Fruit fly (Drosophila melanogaster): ENCODE results near the gene tim.
A peak's percentile ranks its signal among the peaks of the same experiment; 100 is the strongest.

The tim gene

DNA sequence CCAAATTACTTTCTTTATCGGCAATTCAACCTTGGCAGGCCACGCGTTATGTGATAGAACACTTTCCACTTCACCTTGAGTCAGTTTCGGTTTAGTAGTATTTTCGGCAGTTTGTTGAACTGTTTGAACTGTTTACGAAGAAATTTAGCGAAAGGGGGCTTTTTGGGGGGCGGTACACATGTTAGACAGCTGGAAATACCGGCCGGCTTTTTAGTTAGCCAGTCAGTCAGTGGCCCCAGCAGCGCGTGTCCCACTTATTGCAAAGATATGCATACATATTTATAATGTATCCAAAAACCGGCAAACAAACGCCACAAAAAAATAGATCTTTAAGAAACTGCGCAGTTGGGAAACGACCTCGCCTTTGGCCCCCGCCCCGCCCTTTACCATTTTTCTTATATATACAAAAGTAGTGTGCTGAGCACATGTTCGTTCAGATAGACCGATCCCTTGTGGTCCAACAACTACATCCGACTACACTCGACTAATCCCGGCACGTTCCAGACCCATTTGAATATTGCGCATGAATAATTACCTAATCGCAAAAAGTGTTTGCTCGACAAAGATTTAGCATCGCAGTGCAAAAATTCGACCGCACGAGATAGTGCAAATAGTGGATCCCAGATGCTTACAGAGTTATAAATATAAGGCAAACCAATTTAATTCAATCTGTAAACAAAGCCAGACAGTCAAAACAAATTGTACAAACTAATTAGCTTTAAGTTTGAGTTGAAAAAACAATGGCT lies 28.0 kb downstream of the tim start (continued):
- TF ChIP-seq psq (GFP tag; optimal IDR thresholded peaks at IDR 0.05) (no peak), pan (optimal IDR thresholded peaks at IDR 0.05) (no peak), Hr83 (GFP tag; optimal IDR thresholded peaks at IDR 0.05; ENCODE audit: poor library complexity, severe bottlenecking) (peak; percentile 50), Vsx2 (GFP tag; optimal IDR thresholded peaks at IDR 0.05; ENCODE audit: partially characterized antibody) (no peak), jim (GFP tag; optimal IDR thresholded peaks at IDR 0.05) (no peak), Hr78 (GFP tag; optimal IDR thresholded peaks at IDR 0.05) (no peak), OdsH (GFP tag; optimal IDR thresholded peaks at IDR 0.05) (no peak), h (GFP tag; optimal IDR thresholded peaks at IDR 0.05) (peak; percentile 62), Rel (GFP tag; optimal IDR thresholded peaks at IDR 0.05) (no peak), Rel (tag; optimal IDR thresholded peaks at IDR 0.05) (peak; percentile 78), N (GFP tag; optimal IDR thresholded peaks at IDR 0.05) (no peak), usp (GFP tag; optimal IDR thresholded peaks at IDR 0.05) (no peak), sv (GFP tag; optimal IDR thresholded peaks at IDR 0.05) (no peak), Myc (optimal IDR thresholded peaks at IDR 0.05) (no peak)

DNA sequence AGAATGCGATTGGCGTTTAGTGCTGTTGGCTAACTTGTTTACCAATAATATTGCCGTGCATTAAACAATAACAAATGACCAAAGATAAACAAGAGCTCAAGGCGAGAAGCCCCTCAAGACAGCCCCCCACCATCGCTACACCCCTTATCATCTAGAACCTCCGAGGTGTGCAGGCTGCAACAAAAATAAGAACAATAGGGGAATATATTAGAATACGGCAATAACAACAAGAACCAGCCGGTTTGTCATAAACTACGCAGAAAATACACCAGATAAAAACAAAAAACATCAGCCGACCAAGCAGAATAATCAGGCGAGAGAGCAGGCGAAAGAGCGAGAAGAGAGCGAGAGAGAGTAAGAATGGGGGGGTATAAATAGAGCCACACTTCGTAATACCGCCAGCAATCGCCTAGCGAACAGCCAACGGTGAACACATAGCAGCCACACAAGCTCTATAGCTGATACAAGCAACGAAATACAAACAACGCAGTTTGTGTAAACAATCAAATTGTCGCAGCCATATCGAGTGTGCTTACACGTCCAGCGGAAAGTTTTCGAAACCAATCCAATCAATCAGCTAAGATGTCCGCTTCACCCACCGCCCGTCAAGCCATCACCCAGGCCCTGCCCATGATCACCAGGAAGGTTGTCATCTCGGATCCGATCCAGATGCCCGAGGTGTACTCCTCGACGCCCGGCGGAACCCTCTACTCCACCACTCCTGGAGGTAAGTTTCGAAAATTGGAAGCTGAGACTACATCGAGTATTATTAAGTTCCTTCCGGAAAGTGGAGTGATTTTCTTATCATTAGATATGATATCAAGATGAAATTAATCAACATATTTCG lies 29.7 kb downstream of the tim start, which contains the start of gene Thor:
Thor (plus strand) TSS at position 401 of the 847 bp plus-strand sequence.
- TF ChIP-seq usp (GFP tag; optimal IDR thresholded peaks at IDR 0.05): no peak
- no peak for TF ChIP-seq CG9705 (GFP tag; optimal IDR thresholded peaks at IDR 0.05)
- TF ChIP-seq dmrt93B (GFP tag; optimal IDR thresholded peaks at IDR 0.05): no peak
- peak; percentile 72 for TF ChIP-seq fru (GFP tag; optimal IDR thresholded peaks at IDR 0.05)
- TF ChIP-seq Sp1 (GFP tag; optimal IDR thresholded peaks at IDR 0.05): peak; percentile 30
- TF ChIP-seq ey (GFP tag; optimal IDR thresholded peaks at IDR 0.05): peak; percentile 39
- TF ChIP-seq Vsx2 (GFP tag; optimal IDR thresholded peaks at IDR 0.05; ENCODE audit: partially characterized antibody): peak; percentile 83
- TF ChIP-seq dl (GFP tag; optimal IDR thresholded peaks at IDR 0.05; ENCODE audit: insufficient read depth in 1 of 2, partially characterized antibody in 2 of 2): peak; percentile 68 to 86
- TF ChIP-seq CrebA (GFP tag; optimal IDR thresholded peaks at IDR 0.05; ENCODE audit: borderline replicate concordance): peak; percentile 59
- TF ChIP-seq psq (GFP tag; optimal IDR thresholded peaks at IDR 0.05): peak; percentile 56
- peak; percentile 39 for TF ChIP-seq woc (GFP tag; optimal IDR thresholded peaks at IDR 0.05)
- no peak for TF ChIP-seq Mio (GFP tag; optimal IDR thresholded peaks at IDR 0.05)
- peak; percentile 35 for TF ChIP-seq GATAd (GFP tag; optimal IDR thresholded peaks at IDR 0.05)
- no peak for TF ChIP-seq brk (GFP tag; optimal IDR thresholded peaks at IDR 0.05)
- no peak for TF ChIP-seq Myc (optimal IDR thresholded peaks at IDR 0.05)
- peak; percentile 96 for TF ChIP-seq Hr83 (GFP tag; optimal IDR thresholded peaks at IDR 0.05; ENCODE audit: poor library complexity, severe bottlenecking)
- TF ChIP-seq Hnf4 (GFP tag; optimal IDR thresholded peaks at IDR 0.05): peak; percentile 90
- peak; percentile 91 for TF ChIP-seq Dif (GFP tag; optimal IDR thresholded peaks at IDR 0.05; ENCODE audit: partially characterized antibody)
- TF ChIP-seq Rel (GFP tag; optimal IDR thresholded peaks at IDR 0.05): peak; percentile 56
- TF ChIP-seq Rel (tag; optimal IDR thresholded peaks at IDR 0.05): peak; percentile 55
- no peak for TF ChIP-seq tai (GFP tag; optimal IDR thresholded peaks at IDR 0.05)
- TF ChIP-seq sv (GFP tag; optimal IDR thresholded peaks at IDR 0.05): peak; percentile 71
- TF ChIP-seq Jra (GFP tag; optimal IDR thresholded peaks at IDR 0.05): peak; percentile 12
- TF ChIP-seq Abd-B (GFP tag; optimal IDR thresholded peaks at IDR 0.05): no peak
- no peak for TF ChIP-seq sage (GFP tag; optimal IDR thresholded peaks at IDR 0.05)
- no peak for TF ChIP-seq lola (GFP tag; optimal IDR thresholded peaks at IDR 0.05)
- no peak for TF ChIP-seq pan (optimal IDR thresholded peaks at IDR 0.05)
- TF ChIP-seq Dfd (GFP tag; optimal IDR thresholded peaks at IDR 0.05): no peak
- no peak for TF ChIP-seq N (GFP tag; optimal IDR thresholded peaks at IDR 0.05)
- TF ChIP-seq OdsH (GFP tag; optimal IDR thresholded peaks at IDR 0.05): peak; percentile 52
- TF ChIP-seq br (GFP tag; optimal IDR thresholded peaks at IDR 0.05): peak; percentile 61
- peak; percentile 89 for TF ChIP-seq jim (GFP tag; optimal IDR thresholded peaks at IDR 0.05)
- peak; percentile 75 for TF ChIP-seq rgr (GFP tag; optimal IDR thresholded peaks at IDR 0.05)
- no peak for TF ChIP-seq Hr78 (GFP tag; optimal IDR thresholded peaks at IDR 0.05)
- no peak for TF ChIP-seq HLH106 (tag; optimal IDR thresholded peaks at IDR 0.05)
- TF ChIP-seq CG32264 (GFP tag; optimal IDR thresholded peaks at IDR 0.05): no peak
- peak; percentile 49 to 66 for TF ChIP-seq foxo (GFP tag; optimal IDR thresholded peaks at IDR 0.05)
- peak; percentile 74 for TF ChIP-seq h (GFP tag; optimal IDR thresholded peaks at IDR 0.05)
- TF ChIP-seq dsf (GFP tag; optimal IDR thresholded peaks at IDR 0.05; ENCODE audit: borderline replicate concordance): peak; percentile 31
